Fruit fly (Drosophila melanogaster): Measurements from ENCODE around the gene moon.

DNA sequence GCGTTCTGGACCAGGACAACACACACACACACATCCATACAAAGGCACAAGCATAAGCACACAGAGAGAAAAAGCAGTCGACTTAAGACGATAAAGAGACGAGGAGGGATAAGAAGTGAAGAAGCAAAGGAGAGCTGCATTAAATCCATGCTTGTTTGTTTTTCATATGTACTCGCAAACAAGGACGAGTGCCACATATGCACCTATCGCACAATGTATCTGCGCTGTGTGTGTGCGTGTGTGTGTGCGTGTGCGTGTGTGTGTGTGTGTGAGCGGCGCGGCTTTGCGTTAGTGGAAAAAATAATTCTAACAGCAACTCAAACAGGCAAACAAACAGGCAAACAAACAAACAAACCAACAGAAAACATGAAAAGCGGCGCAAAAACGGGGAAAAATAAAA, 46.7 kb upstream of the moon start:
- TF ChIP-seq h (optimal IDR thresholded peaks at IDR 0.05): no peak
- TF ChIP-seq ttk (optimal IDR thresholded peaks at IDR 0.05): no peak
- no peak for TF ChIP-seq psq (optimal IDR thresholded peaks at IDR 0.05)
- TF ChIP-seq insv (optimal IDR thresholded peaks at IDR 0.05): no peak
- TF ChIP-seq Sin3A (optimal IDR thresholded peaks at IDR 0.05): no peak
- no peak for TF ChIP-seq Myc (optimal IDR thresholded peaks at IDR 0.05)
